Worm (Caenorhabditis elegans) whole organism, young adult: ENCODE results near the gene eat-6.

ENCODE experiments used
- B0035.1 ChIP-seq: sonication (generic microtip); optimal IDR thresholded peaks from 2 replicates; lab custom pipeline; 2016; ENCODE audit warnings: missing genetic modification characterization, mild to moderate bottlenecking, missing compliant biosample characterization, missing genotype, missing genetic modification reagents
- B0261.1 ChIP-seq: sonication (generic microtip); optimal IDR thresholded peaks from 2 replicates; lab custom pipeline; 2016; ENCODE audit warnings: mild to moderate bottlenecking, missing genetic modification characterization, moderate library complexity, missing compliant biosample characterization
- B0336.3 ChIP-seq: fragments of 200-800 bp; sonication (Bioruptor generic); IDR thresholded peaks from 2 replicates; pipeline ENCODE4 v1.3.6; 2022; ENCODE audit warnings: missing genetic modification characterization, missing compliant biosample characterization
- D2030.7 ChIP-seq: fragments of 200-800 bp; sonication (Bioruptor generic); IDR thresholded peaks from 2 replicates; pipeline ENCODE4 v1.3.6; 2022; ENCODE audit warnings: missing genetic modification reagents, missing genetic modification characterization, missing compliant biosample characterization
- F33H1.4 ChIP-seq: fragments of 200-800 bp; sonication (Bioruptor generic); IDR thresholded peaks from 2 replicates; pipeline ENCODE4 v1.3.6; 2022; ENCODE audit warnings: missing genetic modification reagents, missing genetic modification characterization, missing compliant biosample characterization
- F49E8.2 ChIP-seq: sonication (generic microtip); optimal IDR thresholded peaks from 3 replicates; lab custom pipeline; 2017; ENCODE audit warnings: missing genetic modification characterization, mild to moderate bottlenecking, missing compliant biosample characterization, antibody characterized with exemption, moderate library complexity; ENCODE audit not compliant: insufficient read depth
- F52B5.7 ChIP-seq: sonication (generic microtip); optimal IDR thresholded peaks from 2 replicates; lab custom pipeline; 2016; ENCODE audit warnings: mild to moderate bottlenecking, missing genetic modification characterization, missing compliant biosample characterization
- F57A8.1 ChIP-seq: fragments of 200-800 bp; sonication (Bioruptor generic); optimal IDR thresholded peaks from 2 replicates; lab custom pipeline; 2018; ENCODE audit warnings: mild to moderate bottlenecking, missing genetic modification characterization, moderate library complexity, missing compliant biosample characterization
- K12H6.12 ChIP-seq: fragments of 200-800 bp; sonication (Bioruptor generic); optimal IDR thresholded peaks from 2 replicates; lab custom pipeline; 2018; ENCODE audit warnings: mild to moderate bottlenecking, missing genetic modification characterization, missing compliant biosample characterization
- T07F8.4 ChIP-seq: sonication (generic microtip); optimal IDR thresholded peaks from 2 replicates; lab custom pipeline; 2016; ENCODE audit warnings: mild to moderate bottlenecking, missing genetic modification characterization, moderate library complexity, missing compliant biosample characterization
- Y53G8AR.9 ChIP-seq: fragments of 200-800 bp; sonication (Bioruptor generic); conservative IDR thresholded peaks from 2 replicates; pipeline ENCODE4 v1.3.6; 2022; ENCODE audit warnings: missing genetic modification reagents, missing genetic modification characterization, missing compliant biosample characterization
- Y67H2A.10 ChIP-seq: fragments of 200-800 bp; sonication (Bioruptor generic); conservative IDR thresholded peaks from 2 replicates; pipeline ENCODE4 v1.3.6; 2022; ENCODE audit warnings: missing genetic modification reagents, missing genetic modification characterization, missing compliant biosample characterization
- ZK185.1 ChIP-seq: sonication (generic microtip); optimal IDR thresholded peaks from 2 replicates; lab custom pipeline; 2016; ENCODE audit warnings: mild to moderate bottlenecking, missing genetic modification characterization, missing compliant biosample characterization; ENCODE audit not compliant: poor library complexity, severe bottlenecking
- akir-1 ChIP-seq: fragments of 200-800 bp; sonication (Bioruptor generic); optimal IDR thresholded peaks from 2 replicates; lab custom pipeline; 2018; ENCODE audit warnings: mild to moderate bottlenecking, missing genetic modification characterization, moderate library complexity, missing compliant biosample characterization
- attf-6 ChIP-seq: fragments of 200-800 bp; sonication (Bioruptor generic); IDR thresholded peaks from 2 replicates; pipeline ENCODE4 v1.3.6; 2022; ENCODE audit warnings: missing genetic modification reagents, missing genetic modification characterization, missing compliant biosample characterization
- cebp-2 ChIP-seq: fragments of 200-800 bp; sonication (Bioruptor generic); IDR thresholded peaks from 2 replicates; pipeline ENCODE4 v1.3.6; 2022; ENCODE audit warnings: missing genetic modification characterization, missing compliant biosample characterization
- ceh-100 ChIP-seq: fragments of 200-800 bp; sonication (Bioruptor generic); IDR thresholded peaks from 2 replicates; pipeline ENCODE4 v1.3.6; 2022; ENCODE audit warnings: missing genetic modification reagents, missing genetic modification characterization, missing compliant biosample characterization
- ceh-27 ChIP-seq: fragments of 200-800 bp; sonication (Bioruptor generic); optimal IDR thresholded peaks from 2 replicates; lab custom pipeline; 2018; ENCODE audit warnings: mild to moderate bottlenecking, missing genetic modification characterization, moderate library complexity, missing compliant biosample characterization
- ceh-79 ChIP-seq: sonication (generic microtip); optimal IDR thresholded peaks from 2 replicates; lab custom pipeline; 2017; ENCODE audit warnings: mild to moderate bottlenecking, missing genetic modification characterization, missing compliant biosample characterization
- ceh-91 ChIP-seq: fragments of 200-800 bp; sonication (Bioruptor generic); IDR thresholded peaks from 2 replicates; pipeline ENCODE4 v1.3.6; 2022; ENCODE audit warnings: missing genetic modification reagents, missing genetic modification characterization, missing compliant biosample characterization
- chd-7 ChIP-seq: sonication (generic microtip); optimal IDR thresholded peaks from 2 replicates; lab custom pipeline; 2016; ENCODE audit warnings: mild to moderate bottlenecking, missing genetic modification characterization, moderate library complexity, missing compliant biosample characterization
- dox-1 ChIP-seq: fragments of 200-800 bp; sonication (Bioruptor generic); IDR thresholded peaks from 2 replicates; pipeline ENCODE4 v1.3.6; 2022; ENCODE audit warnings: missing genetic modification reagents, missing genetic modification characterization, missing compliant biosample characterization
- dpl-1 ChIP-seq: fragments of 150-350 bp; optimal IDR thresholded peaks from 2 replicates; lab custom pipeline; 2014; ENCODE audit warnings: missing biosample characterization, missing genetic modification reagents, missing genetic modification characterization
- efl-1 ChIP-seq: fragments of 150-350 bp; optimal IDR thresholded peaks from 2 replicates; lab custom pipeline; 2014; ENCODE audit warnings: missing biosample characterization, missing genetic modification reagents, missing genetic modification characterization
- gei-17 ChIP-seq: fragments of 200-800 bp; sonication (Bioruptor generic); optimal IDR thresholded peaks from 2 replicates; lab custom pipeline; 2018; ENCODE audit warnings: mild to moderate bottlenecking, missing genetic modification characterization, missing compliant biosample characterization
- lag-1 ChIP-seq: fragments of 200-800 bp; sonication (Bioruptor generic); IDR thresholded peaks from 2 replicates; pipeline ENCODE4 v1.3.6; 2022; ENCODE audit warnings: missing genetic modification reagents, missing genetic modification characterization, missing compliant biosample characterization
- let-526 ChIP-seq: fragments of 200-800 bp; sonication (Bioruptor generic); IDR thresholded peaks from 2 replicates; pipeline ENCODE4 v1.3.6; 2022; ENCODE audit warnings: missing genetic modification reagents, missing genetic modification characterization, missing compliant biosample characterization
- lin-40 ChIP-seq: sonication (generic microtip); optimal IDR thresholded peaks from 2 replicates; lab custom pipeline; 2016; ENCODE audit warnings: missing genetic modification characterization, mild to moderate bottlenecking, missing compliant biosample characterization, missing genotype, missing genetic modification reagents
- lsl-1 ChIP-seq: fragments of 200-800 bp; sonication (Bioruptor generic); optimal IDR thresholded peaks from 2 replicates; lab custom pipeline; 2018; ENCODE audit warnings: mild to moderate bottlenecking, missing genetic modification characterization, moderate library complexity, missing compliant biosample characterization
- madf-10 ChIP-seq: sonication (generic microtip); optimal IDR thresholded peaks from 2 replicates; lab custom pipeline; 2016; ENCODE audit warnings: mild to moderate bottlenecking, missing genetic modification characterization, missing compliant biosample characterization
- madf-3 ChIP-seq: fragments of 200-800 bp; sonication (Bioruptor generic); IDR thresholded peaks from 2 replicates; pipeline ENCODE4 v1.3.6; 2022; ENCODE audit warnings: missing genetic modification reagents, missing genetic modification characterization, missing compliant biosample characterization
- madf-6 ChIP-seq: fragments of 200-800 bp; sonication (Bioruptor generic); IDR thresholded peaks from 2 replicates; pipeline ENCODE4 v1.3.6; 2022; ENCODE audit warnings: missing genetic modification reagents, missing genetic modification characterization, missing compliant biosample characterization
- madf-8 ChIP-seq: fragments of 200-800 bp; sonication (Bioruptor generic); conservative IDR thresholded peaks from 2 replicates; pipeline ENCODE4 v1.3.6; 2022; ENCODE audit warnings: missing genetic modification reagents, missing genetic modification characterization, missing compliant biosample characterization
- nfyb-1 ChIP-seq: fragments of 200-800 bp; sonication (Bioruptor generic); IDR thresholded peaks from 2 replicates; pipeline ENCODE4 v1.3.6; 2022; ENCODE audit warnings: missing genetic modification reagents, missing genetic modification characterization, missing compliant biosample characterization
- nhr-179 ChIP-seq: sonication (generic microtip); optimal IDR thresholded peaks from 2 replicates; lab custom pipeline; 2016; ENCODE audit warnings: mild to moderate bottlenecking, missing genetic modification characterization, missing compliant biosample characterization
- nhr-27 ChIP-seq: fragments of 200-800 bp; sonication (Bioruptor generic); optimal IDR thresholded peaks from 2 replicates; lab custom pipeline; 2018; ENCODE audit warnings: mild to moderate bottlenecking, missing genetic modification characterization, moderate library complexity, missing compliant biosample characterization
- nhr-80 ChIP-seq: sonication (generic microtip); optimal IDR thresholded peaks from 2 replicates; lab custom pipeline; 2016; ENCODE audit warnings: missing genetic modification characterization, missing compliant biosample characterization
- pha-4 ChIP-seq: fragments of 150-350 bp; sonication (generic microtip); optimal IDR thresholded peaks from 2 replicates; lab custom pipeline; 2014; ENCODE audit warnings: missing biosample characterization, missing genetic modification reagents, missing genetic modification characterization
- rec-8 ChIP-seq, 2 experiments: sonication (generic microtip); optimal IDR thresholded peaks; 2 replicates each; lab custom pipeline; 2016; ENCODE audit warnings: mild to moderate bottlenecking in 2 of 2, missing genetic modification characterization in 2 of 2, missing genetic modification reagents in 2 of 2, missing genotype in 2 of 2, missing biosample characterization in 1 of 2, missing compliant biosample characterization in 1 of 2, moderate library complexity in 1 of 2
- snpc-1.3 ChIP-seq: sonication (generic microtip); optimal IDR thresholded peaks from 2 replicates; lab custom pipeline; 2017; ENCODE audit warnings: missing genetic modification characterization, mild to moderate bottlenecking, missing compliant biosample characterization, antibody characterized with exemption, moderate library complexity, missing genotype, missing genetic modification reagents; ENCODE audit not compliant: insufficient read depth
- tlf-1 ChIP-seq: fragments of 200-800 bp; sonication (Bioruptor generic); optimal IDR thresholded peaks from 2 replicates; lab custom pipeline; 2018; ENCODE audit warnings: mild to moderate bottlenecking, missing genetic modification characterization, missing compliant biosample characterization
- unc-62 ChIP-seq: fragments of 150-350 bp; optimal IDR thresholded peaks from 2 replicates; lab custom pipeline; 2014; ENCODE audit warnings: missing biosample characterization, missing genetic modification reagents, missing genetic modification characterization
- zfh-2 ChIP-seq: fragments of 200-800 bp; sonication (Bioruptor generic); conservative IDR thresholded peaks from 2 replicates; pipeline ENCODE4 v1.3.6; 2022; ENCODE audit warnings: missing genetic modification reagents, missing genetic modification characterization, missing compliant biosample characterization
- ztf-18 ChIP-seq: sonication (generic microtip); optimal IDR thresholded peaks from 2 replicates; lab custom pipeline; 2016; ENCODE audit warnings: missing genotype, mild to moderate bottlenecking, missing genetic modification characterization, missing compliant biosample characterization
- ztf-28 ChIP-seq: fragments of 200-800 bp; sonication (Bioruptor generic); IDR thresholded peaks from 2 replicates; pipeline ENCODE4 v1.3.6; 2022; ENCODE audit warnings: missing genetic modification reagents, missing genetic modification characterization, missing compliant biosample characterization
- ztf-3 ChIP-seq: fragments of 200-800 bp; sonication (Bioruptor generic); optimal IDR thresholded peaks from 2 replicates; lab custom pipeline; 2018; ENCODE audit warnings: mild to moderate bottlenecking, missing genetic modification characterization, missing compliant biosample characterization

Gene eat-6

DNA sequence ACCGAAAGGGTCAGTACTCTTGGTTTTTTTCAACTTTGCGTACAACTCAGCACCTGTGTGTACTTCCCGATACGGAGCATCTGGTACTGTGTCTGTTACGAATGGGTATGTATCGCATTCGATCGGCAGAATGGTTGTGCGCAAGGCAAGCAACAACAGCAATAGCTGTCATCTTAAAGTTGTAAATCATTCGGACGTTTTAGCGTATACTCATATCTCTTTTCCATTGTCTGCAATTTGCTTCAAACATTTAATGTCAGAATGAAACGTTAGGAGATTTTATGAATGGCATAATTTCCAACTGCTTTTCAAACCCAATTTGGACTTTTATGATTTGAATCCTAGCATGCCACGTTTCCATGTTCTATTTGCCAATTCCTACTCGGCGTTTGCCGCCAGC lies 27.3 kb upstream of the eat-6 start:
- no peak for TF ChIP-seq pha-4 (tag; lab: Kevin White, UChicago)
- TF ChIP-seq T07F8.4 (tag; lab: Kevin White, UChicago), result no peak
- TF ChIP-seq gei-17 (GFP tag; lab: Kevin White, UChicago), result no peak
- no peak for TF ChIP-seq F33H1.4 (GFP tag; lab: Robert Waterston, UW)
- no peak for TF ChIP-seq ztf-28 (GFP tag; lab: Robert Waterston, UW)
- no peak for TF ChIP-seq D2030.7 (GFP tag; lab: Robert Waterston, UW)
- TF ChIP-seq nhr-27 (tag; lab: Kevin White, UChicago), result no peak
- TF ChIP-seq ceh-79 (tag; lab: Kevin White, UChicago), result no peak
- TF ChIP-seq ceh-100 (GFP tag; lab: Robert Waterston, UW), result no peak

DNA sequence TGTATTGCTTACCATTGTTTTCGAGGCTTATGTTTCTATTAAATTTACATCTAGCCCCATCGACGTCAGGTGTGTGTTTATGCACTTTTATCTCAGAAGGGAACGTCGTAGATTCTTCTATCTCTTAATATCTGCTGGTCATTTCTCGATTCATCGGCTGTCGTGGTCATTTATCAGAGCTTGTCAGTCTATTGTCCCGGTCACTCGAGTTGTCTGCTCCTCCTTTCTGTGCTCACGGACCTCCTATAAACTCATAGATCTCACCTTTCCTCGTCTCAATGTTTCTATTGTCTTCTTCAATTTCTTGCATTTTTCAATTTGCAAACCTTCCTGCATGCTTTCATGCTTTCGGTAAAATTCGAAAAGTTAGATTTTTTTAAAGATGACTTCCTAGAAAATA lies 24.4 kb upstream of the eat-6 start:
- TF ChIP-seq ceh-91 (no peak), pha-4 (tag; lab: Kevin White, UChicago) (no peak), zfh-2 (GFP tag; lab: Robert Waterston, UW) (no peak), let-526 (GFP tag; lab: Robert Waterston, UW) (no peak), B0035.1 (tag; lab: Kevin White, UChicago) (no peak), chd-7 (no peak), Y67H2A.10 (GFP tag; lab: Robert Waterston, UW) (no peak), tlf-1 (GFP tag; lab: Kevin White, UChicago) (no peak), ZK185.1 (tag; lab: Kevin White, UChicago) (no peak), attf-6 (GFP tag; lab: Robert Waterston, UW) (no peak), unc-62 (GFP tag; lab: Kevin White, UChicago) (no peak), F49E8.2 (tag; lab: Kevin White, UChicago) (no peak), ztf-18 (no peak), lin-40 (tag; lab: Kevin White, UChicago) (no peak), F57A8.1 (GFP tag; lab: Kevin White, UChicago) (no peak), ceh-27 (GFP tag; lab: Kevin White, UChicago) (no peak), F52B5.7 (tag; lab: Kevin White, UChicago) (no peak), cebp-2 (GFP tag; lab: Robert Waterston, UW) (no peak), nhr-179 (no peak)
- TF ChIP-seq, all 124 proteins: peak for 0

DNA sequence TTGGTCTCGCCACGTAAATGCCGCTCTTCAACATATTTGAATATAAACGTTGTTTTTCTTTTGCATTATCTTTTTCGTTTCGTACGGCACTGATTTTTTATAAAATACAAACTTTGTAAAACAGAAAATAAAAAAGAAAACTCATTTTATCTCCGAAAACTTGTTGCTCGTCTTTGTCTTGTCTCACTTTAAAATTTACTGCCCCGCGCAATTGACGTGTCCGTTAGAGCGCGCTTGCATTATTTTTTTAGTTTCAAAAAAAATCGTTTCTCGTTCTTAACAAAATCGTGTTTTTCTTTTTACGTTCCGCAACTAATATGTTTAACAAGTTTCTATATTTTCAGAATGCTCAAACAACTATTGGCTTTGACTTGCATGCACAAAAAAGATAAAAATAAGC lies 22.8 kb upstream of the eat-6 start, which contains the start of gene noca-1:
Gene noca-1, plus strand, starts transcription at position 345 of the 400 bp plus-strand sequence.
- TF ChIP-seq K12H6.12 (tag; lab: Kevin White, UChicago), result no peak
- TF ChIP-seq lsl-1, result peak; percentile 56
- no peak for TF ChIP-seq dox-1 (GFP tag; lab: Robert Waterston, UW)
- no peak for TF ChIP-seq madf-6 (GFP tag; lab: Robert Waterston, UW)
- TF ChIP-seq cebp-2 (GFP tag; lab: Robert Waterston, UW), result no peak
- TF ChIP-seq dpl-1, result peak; percentile 40
- TF ChIP-seq B0261.1 (tag; lab: Kevin White, UChicago), result no peak
- no peak for TF ChIP-seq ztf-3 (GFP tag; lab: Kevin White, UChicago)
- TF ChIP-seq Y53G8AR.9 (GFP tag; lab: Robert Waterston, UW), result no peak
- TF ChIP-seq nfyb-1 (GFP tag; lab: Robert Waterston, UW), result no peak
- TF ChIP-seq ceh-91, result 0 out of 2 replicates have a peak, but pooled peaks have one; percentile 37
- no peak for TF ChIP-seq B0336.3 (GFP tag; lab: Robert Waterston, UW)
- TF ChIP-seq madf-3, result no peak
- TF ChIP-seq nhr-80, result no peak
- TF ChIP-seq madf-10, result no peak
- TF ChIP-seq unc-62 (GFP tag; lab: Kevin White, UChicago), result no peak
- TF ChIP-seq snpc-1.3, result no peak
- no peak for TF ChIP-seq rec-8 (tag; optimal IDR thresholded peaks at IDR 0.05; lab: Kevin White, UChicago)
- TF ChIP-seq efl-1, result peak; percentile 57
- no peak for TF ChIP-seq akir-1 (GFP tag; lab: Kevin White, UChicago)
- 0 out of 2 replicates have a peak, but pooled peaks have one; percentile 7 for TF ChIP-seq madf-8 (GFP tag; lab: Robert Waterston, UW)
- TF ChIP-seq lin-40 (tag; lab: Kevin White, UChicago), result no peak
- TF ChIP-seq lag-1, result no peak
